Worm (Caenorhabditis elegans) whole organism, early embryonic: Measurements from ENCODE around the gene nep-21.

Experiments used
- B0310.2 ChIP-seq: sonication (generic microtip); optimal IDR thresholded peaks from 2 replicates; lab custom pipeline; 2016; ENCODE audit warnings: mild to moderate bottlenecking, missing genetic modification characterization, missing compliant biosample characterization
- F13C5.2 ChIP-seq: sonication (generic microtip); optimal IDR thresholded peaks from 2 replicates; lab custom pipeline; 2017; ENCODE audit warnings: mild to moderate bottlenecking, missing genetic modification characterization, inconsistent platforms, missing compliant biosample characterization
- aly-1 ChIP-seq: sonication (generic microtip); optimal IDR thresholded peaks from 2 replicates; lab custom pipeline; 2016; ENCODE audit warnings: missing genetic modification characterization, missing compliant biosample characterization
- ama-1 ChIP-seq: fragments of 150-350 bp; optimal IDR thresholded peaks from 2 replicates; lab custom pipeline; 2014
- ceh-13 ChIP-seq: fragments of 200-800 bp; sonication (Bioruptor generic); optimal IDR thresholded peaks from 2 replicates; lab custom pipeline; 2018; ENCODE audit warnings: mild to moderate bottlenecking, missing genetic modification characterization, missing compliant biosample characterization
- ceh-36 ChIP-seq: sonication (generic microtip); optimal IDR thresholded peaks from 2 replicates; lab custom pipeline; 2016; ENCODE audit warnings: missing genetic modification characterization, inconsistent platforms, missing compliant biosample characterization
- ets-7 ChIP-seq: sonication (generic microtip); optimal IDR thresholded peaks from 2 replicates; lab custom pipeline; 2016; ENCODE audit warnings: missing genotype, missing genetic modification characterization, missing compliant biosample characterization
- flt-1 ChIP-seq: fragments of 200-800 bp; sonication (Bioruptor generic); IDR thresholded peaks from 2 replicates; pipeline ENCODE4 v1.3.6; 2022; ENCODE audit warnings: missing genetic modification characterization, missing compliant biosample characterization
- hmbx-1 ChIP-seq: sonication (generic microtip); optimal IDR thresholded peaks from 2 replicates; lab custom pipeline; 2016; ENCODE audit warnings: mild to moderate bottlenecking, missing genetic modification characterization, missing compliant biosample characterization
- hmg-4 ChIP-seq: fragments of 200-800 bp; sonication (Bioruptor generic); optimal IDR thresholded peaks from 2 replicates; lab custom pipeline; 2018; ENCODE audit warnings: mild to moderate bottlenecking, missing genetic modification characterization, missing compliant biosample characterization
- hnd-1 ChIP-seq: sonication (generic microtip); optimal IDR thresholded peaks from 2 replicates; lab custom pipeline; 2016; ENCODE audit warnings: missing genetic modification characterization, missing compliant biosample characterization
- pes-1 ChIP-seq: fragments of 200-800 bp; sonication (Bioruptor generic); IDR thresholded peaks from 2 replicates; pipeline ENCODE4 v1.3.6; 2022; ENCODE audit warnings: missing genetic modification reagents, missing genetic modification characterization, missing compliant biosample characterization
- scrt-1 ChIP-seq: fragments of 200-800 bp; sonication (Bioruptor generic); IDR thresholded peaks from 2 replicates; pipeline ENCODE4 v1.3.6; 2022; ENCODE audit warnings: missing genetic modification characterization, missing compliant biosample characterization
- sea-1 ChIP-seq: fragments of 200-800 bp; sonication (Bioruptor generic); conservative IDR thresholded peaks from 2 replicates; pipeline ENCODE4 v1.3.6; 2022; ENCODE audit warnings: missing genetic modification characterization, missing compliant biosample characterization
- tbx-11 ChIP-seq: fragments of 200-800 bp; sonication (Bioruptor generic); IDR thresholded peaks from 2 replicates; pipeline ENCODE4 v1.3.6; 2022; ENCODE audit warnings: missing genetic modification characterization, missing compliant biosample characterization
- tbx-37 ChIP-seq: fragments of 200-800 bp; sonication (Bioruptor generic); conservative IDR thresholded peaks from 2 replicates; pipeline ENCODE4 v1.3.6; 2022; ENCODE audit warnings: missing genetic modification reagents, missing genetic modification characterization, missing compliant biosample characterization
- tra-4 ChIP-seq: sonication (generic microtip); optimal IDR thresholded peaks from 2 replicates; lab custom pipeline; 2017; ENCODE audit warnings: missing genetic modification characterization, missing compliant biosample characterization

nep-21 gene

ce11 chrV:14256813-14257212 lies 30.5 kb upstream of the nep-21 start, which contains the start of gene sre-8:
Gene sre-8 (plus strand): TSS chrV:14257113.
- TF ChIP-seq hmbx-1 (no peak), F13C5.2 (tag; lab: Kevin White, UChicago) (no peak), tra-4 (no peak), ceh-36 (no peak), ama-1 (lab: Kevin White, UChicago) (no peak), flt-1 (GFP tag; lab: Robert Waterston, UW) (no peak), ets-7 (no peak), sea-1 (GFP tag; lab: Robert Waterston, UW) (no peak), hmg-4 (GFP tag; lab: Kevin White, UChicago) (no peak), ceh-13 (GFP tag; lab: Kevin White, UChicago) (no peak), B0310.2 (tag; lab: Kevin White, UChicago) (no peak), aly-1 (tag; lab: Kevin White, UChicago) (no peak), tbx-37 (no peak), scrt-1 (GFP tag; lab: Robert Waterston, UW) (no peak), pes-1 (no peak), tbx-11 (GFP tag; lab: Robert Waterston, UW) (no peak), hnd-1 (tag; lab: Kevin White, UChicago) (no peak)

ce11 chrV:14254221-14254620 lies 27.9 kb upstream of the nep-21 start, which contains the start of gene K02E11.7:
Gene K02E11.7 (minus strand): TSS chrV:14254321.
- no peak for TF ChIP-seq ceh-13 (GFP tag; lab: Kevin White, UChicago)
- no peak for TF ChIP-seq hmg-4 (GFP tag; lab: Kevin White, UChicago)
- TF ChIP-seq ceh-36 = no peak
- no peak for TF ChIP-seq tra-4
- no peak for TF ChIP-seq hnd-1 (tag; lab: Kevin White, UChicago)
- no peak for TF ChIP-seq ama-1 (lab: Kevin White, UChicago)
- no peak for TF ChIP-seq F13C5.2 (tag; lab: Kevin White, UChicago)
- no peak for TF ChIP-seq flt-1 (GFP tag; lab: Robert Waterston, UW)
- TF ChIP-seq tbx-37 = no peak
- no peak for TF ChIP-seq ets-7
- TF ChIP-seq tbx-11 (GFP tag; lab: Robert Waterston, UW) = no peak
- no peak for TF ChIP-seq aly-1 (tag; lab: Kevin White, UChicago)
- TF ChIP-seq sea-1 (GFP tag; lab: Robert Waterston, UW) = no peak
- no peak for TF ChIP-seq pes-1
- TF ChIP-seq hmbx-1 = no peak
- no peak for TF ChIP-seq scrt-1 (GFP tag; lab: Robert Waterston, UW)
- no peak for TF ChIP-seq B0310.2 (tag; lab: Kevin White, UChicago)

ce11 chrV:14252025-14252424 lies 25.8 kb upstream of the nep-21 start, which contains the start of gene K02E11.5:
Gene K02E11.5 (plus strand): TSS chrV:14252325.
- TF ChIP-seq flt-1 (GFP tag; lab: Robert Waterston, UW) = no peak
- no peak for TF ChIP-seq ceh-13 (GFP tag; lab: Kevin White, UChicago)
- TF ChIP-seq hnd-1 (tag; lab: Kevin White, UChicago) = no peak
- TF ChIP-seq tbx-37 = no peak
- no peak for TF ChIP-seq ceh-36
- TF ChIP-seq scrt-1 (GFP tag; lab: Robert Waterston, UW) = no peak
- no peak for TF ChIP-seq ama-1 (lab: Kevin White, UChicago)
- TF ChIP-seq F13C5.2 (tag; lab: Kevin White, UChicago) = no peak
- no peak for TF ChIP-seq ets-7
- TF ChIP-seq pes-1 = no peak
- no peak for TF ChIP-seq hmg-4 (GFP tag; lab: Kevin White, UChicago)
- TF ChIP-seq hmbx-1 = no peak

- TF ChIP-seq ets-7 (no peak), ceh-13 (GFP tag; lab: Kevin White, UChicago) (no peak), F13C5.2 (tag; lab: Kevin White, UChicago) (no peak), tbx-11 (GFP tag; lab: Robert Waterston, UW) (no peak)
Measured at ce11 chrV:14248654-14249053, 22.4 kb upstream of the nep-21 start, which contains the start of gene K02E11.6. Gene K02E11.6 (plus strand): TSS chrV:14248802.

- TF ChIP-seq sea-1 (GFP tag; lab: Robert Waterston, UW) = no peak
- TF ChIP-seq ceh-36 = no peak
- TF ChIP-seq ama-1 (lab: Kevin White, UChicago) = no peak
- no peak for TF ChIP-seq hmbx-1
- TF ChIP-seq flt-1 (GFP tag; lab: Robert Waterston, UW) = no peak
- TF ChIP-seq ets-7 = no peak
- TF ChIP-seq hnd-1 (tag; lab: Kevin White, UChicago) = no peak
- no peak for TF ChIP-seq tbx-11 (GFP tag; lab: Robert Waterston, UW)
- TF ChIP-seq B0310.2 (tag; lab: Kevin White, UChicago) = no peak
- no peak for TF ChIP-seq F13C5.2 (tag; lab: Kevin White, UChicago)
- TF ChIP-seq pes-1 = no peak
- TF ChIP-seq aly-1 (tag; lab: Kevin White, UChicago) = no peak
- no peak for TF ChIP-seq hmg-4 (GFP tag; lab: Kevin White, UChicago)
Measured at ce11 chrV:14248025-14248424, 21.8 kb upstream of the nep-21 start, which contains the start of gene K02E11.4. Gene K02E11.4 (minus strand): TSS chrV:14248125.

- no peak for TF ChIP-seq sea-1 (GFP tag; lab: Robert Waterston, UW)
- TF ChIP-seq hmg-4 (GFP tag; lab: Kevin White, UChicago) = no peak
- TF ChIP-seq flt-1 (GFP tag; lab: Robert Waterston, UW) = no peak
- no peak for TF ChIP-seq F13C5.2 (tag; lab: Kevin White, UChicago)
- TF ChIP-seq tbx-37 = no peak
- no peak for TF ChIP-seq B0310.2 (tag; lab: Kevin White, UChicago)
- no peak for TF ChIP-seq tbx-11 (GFP tag; lab: Robert Waterston, UW)
- TF ChIP-seq ets-7 = no peak
- TF ChIP-seq ama-1 (lab: Kevin White, UChicago) = no peak
- no peak for TF ChIP-seq aly-1 (tag; lab: Kevin White, UChicago)
- TF ChIP-seq tra-4 = no peak
- TF ChIP-seq hnd-1 (tag; lab: Kevin White, UChicago) = no peak
- no peak for TF ChIP-seq ceh-36
- no peak for TF ChIP-seq scrt-1 (GFP tag; lab: Robert Waterston, UW)
- no peak for TF ChIP-seq hmbx-1
- TF ChIP-seq ceh-13 (GFP tag; lab: Kevin White, UChicago) = no peak
Measured at ce11 chrV:14246761-14247160, 20.5 kb upstream of the nep-21 start, which contains the start of gene K02E11.3. Gene K02E11.3 (minus strand): TSS chrV:14246861.

- TF ChIP-seq aly-1 (tag; lab: Kevin White, UChicago) (no peak), hnd-1 (tag; lab: Kevin White, UChicago) (no peak), ceh-36 (no peak), hmbx-1 (no peak), tra-4 (no peak), ama-1 (lab: Kevin White, UChicago) (no peak), flt-1 (GFP tag; lab: Robert Waterston, UW) (no peak), tbx-11 (GFP tag; lab: Robert Waterston, UW) (no peak), F13C5.2 (tag; lab: Kevin White, UChicago) (no peak), hmg-4 (GFP tag; lab: Kevin White, UChicago) (no peak), sea-1 (GFP tag; lab: Robert Waterston, UW) (no peak), scrt-1 (GFP tag; lab: Robert Waterston, UW) (no peak), pes-1 (no peak), ets-7 (no peak), ceh-13 (GFP tag; lab: Kevin White, UChicago) (no peak), tbx-37 (no peak), B0310.2 (tag; lab: Kevin White, UChicago) (no peak)
Measured at ce11 chrV:14243904-14244303, 17.6 kb upstream of the nep-21 start, which contains the start of gene sre-7. Gene sre-7 (plus strand): TSS chrV:14244204.
